Worm (Caenorhabditis elegans) whole organism, mixed stage, embryonic: ENCODE measurements around the gene K06H6.4.

Experiments used
- M03D4.4 ChIP-seq: sonication (generic microtip); optimal IDR thresholded peaks from 2 replicates; lab custom pipeline; 2017; ENCODE audit warnings: mild to moderate bottlenecking, missing genetic modification characterization, missing compliant biosample characterization
- bed-3 ChIP-seq: fragments of 200-800 bp; sonication (Bioruptor generic); optimal IDR thresholded peaks from 3 replicates; lab custom pipeline; 2018; ENCODE audit warnings: mild to moderate bottlenecking, missing genetic modification characterization, moderate library complexity, missing compliant biosample characterization
- ceh-39 ChIP-seq: fragments of 150-350 bp; optimal IDR thresholded peaks from 2 replicates; lab custom pipeline; 2014; ENCODE audit warnings: missing biosample characterization, missing genetic modification characterization
- ceh-43 ChIP-seq: fragments of 200-800 bp; sonication (Bioruptor generic); optimal IDR thresholded peaks from 2 replicates; lab custom pipeline; 2018; ENCODE audit warnings: mild to moderate bottlenecking, missing genetic modification characterization, moderate library complexity, missing compliant biosample characterization
- ces-1 ChIP-seq: fragments of 150-350 bp; optimal IDR thresholded peaks from 2 replicates; lab custom pipeline; 2014; ENCODE audit warnings: missing biosample characterization, missing genetic modification reagents, missing genetic modification characterization
- cnd-1 ChIP-seq: fragments of 200-800 bp; sonication (Bioruptor generic); optimal IDR thresholded peaks from 2 replicates; lab custom pipeline; 2018; ENCODE audit warnings: mild to moderate bottlenecking, missing genetic modification characterization, missing compliant biosample characterization
- drap-1 ChIP-seq: fragments of 200-800 bp; sonication (Bioruptor generic); optimal IDR thresholded peaks from 3 replicates; lab custom pipeline; 2018; ENCODE audit warnings: mild to moderate bottlenecking, missing genetic modification characterization, missing compliant biosample characterization
- elt-1 ChIP-seq: sonication (generic microtip); optimal IDR thresholded peaks from 2 replicates; lab custom pipeline; 2017; ENCODE audit warnings: missing genetic modification characterization, mild to moderate bottlenecking, missing compliant biosample characterization, antibody characterized with exemption, moderate library complexity, borderline replicate concordance; ENCODE audit not compliant: insufficient read depth
- elt-3 ChIP-seq: fragments of 150-350 bp; optimal IDR thresholded peaks from 2 replicates; lab custom pipeline; 2014; ENCODE audit warnings: missing biosample characterization, missing genetic modification characterization
- ham-2 ChIP-seq: fragments of 200-800 bp; sonication (Bioruptor generic); optimal IDR thresholded peaks from 2 replicates; lab custom pipeline; 2018; ENCODE audit warnings: mild to moderate bottlenecking, missing genetic modification characterization, missing compliant biosample characterization
- lin-13 ChIP-seq: fragments of 150-350 bp; optimal IDR thresholded peaks from 2 replicates; lab custom pipeline; 2014; ENCODE audit warnings: missing biosample characterization, missing genetic modification characterization
- lin-32 ChIP-seq: fragments of 200-800 bp; sonication (Bioruptor generic); optimal IDR thresholded peaks from 2 replicates; lab custom pipeline; 2018; ENCODE audit warnings: mild to moderate bottlenecking, missing genetic modification characterization, missing compliant biosample characterization
- lsy-2 ChIP-seq: fragments of 150-350 bp; optimal IDR thresholded peaks from 2 replicates; lab custom pipeline; 2014; ENCODE audit warnings: missing biosample characterization, missing genetic modification characterization
- mab-5 ChIP-seq: fragments of 150-350 bp; optimal IDR thresholded peaks from 2 replicates; lab custom pipeline; 2014; ENCODE audit warnings: missing biosample characterization, missing genetic modification characterization
- mep-1 ChIP-seq: fragments of 150-350 bp; optimal IDR thresholded peaks from 2 replicates; lab custom pipeline; 2017; ENCODE audit warnings: missing biosample characterization, missing genetic modification reagents, missing genetic modification characterization, inconsistent platforms
- mls-2 ChIP-seq: sonication (generic microtip); optimal IDR thresholded peaks from 2 replicates; lab custom pipeline; 2016; ENCODE audit warnings: mild to moderate bottlenecking, missing genetic modification characterization, moderate library complexity, missing compliant biosample characterization
- nhr-12 ChIP-seq: fragments of 150-350 bp; optimal IDR thresholded peaks from 2 replicates; lab custom pipeline; 2014; ENCODE audit warnings: missing biosample characterization, missing genetic modification characterization
- nhr-2 ChIP-seq: fragments of 150-350 bp; optimal IDR thresholded peaks from 2 replicates; lab custom pipeline; 2014; ENCODE audit warnings: missing biosample characterization, missing genetic modification characterization
- nhr-237 ChIP-seq: fragments of 150-350 bp; optimal IDR thresholded peaks from 2 replicates; lab custom pipeline; 2014; ENCODE audit warnings: missing biosample characterization, missing genetic modification characterization
- nhr-76 ChIP-seq: sonication (generic microtip); optimal IDR thresholded peaks from 2 replicates; lab custom pipeline; 2017; ENCODE audit warnings: missing biosample characterization, missing genetic modification characterization
- pha-4 ChIP-seq: fragments of 150-350 bp; optimal IDR thresholded peaks from 2 replicates; lab custom pipeline; 2018; ENCODE audit warnings: missing biosample characterization, missing genetic modification reagents, missing genetic modification characterization
- sem-2 ChIP-seq: fragments of 200-800 bp; sonication (Bioruptor generic); optimal IDR thresholded peaks from 2 replicates; lab custom pipeline; 2018; ENCODE audit warnings: mild to moderate bottlenecking, missing genetic modification characterization, missing compliant biosample characterization
- snpc-4 ChIP-seq: fragments of 150-350 bp; optimal IDR thresholded peaks from 2 replicates; lab custom pipeline; 2014; ENCODE audit warnings: missing biosample characterization, missing genetic modification characterization
- sptf-1 ChIP-seq: sonication (generic microtip); optimal IDR thresholded peaks from 2 replicates; lab custom pipeline; 2017; ENCODE audit warnings: mild to moderate bottlenecking, missing genetic modification characterization, moderate library complexity, missing compliant biosample characterization
- tbx-8 ChIP-seq: fragments of 200-800 bp; sonication (Bioruptor generic); optimal IDR thresholded peaks from 2 replicates; lab custom pipeline; 2018; ENCODE audit warnings: mild to moderate bottlenecking, missing genetic modification characterization, moderate library complexity, missing compliant biosample characterization
- unc-120 ChIP-seq: sonication (generic microtip); optimal IDR thresholded peaks from 2 replicates; lab custom pipeline; 2017; ENCODE audit warnings: missing genetic modification characterization, missing compliant biosample characterization; ENCODE audit not compliant: poor library complexity, severe bottlenecking
- unc-39 ChIP-seq: fragments of 150-350 bp; optimal IDR thresholded peaks from 2 replicates; lab custom pipeline; 2014; ENCODE audit warnings: missing biosample characterization, missing genetic modification characterization
- unc-62 ChIP-seq: fragments of 150-350 bp; optimal IDR thresholded peaks from 2 replicates; lab custom pipeline; 2014; ENCODE audit warnings: missing biosample characterization, missing genetic modification reagents, missing genetic modification characterization
- ztf-11 ChIP-seq: fragments of 150-350 bp; optimal IDR thresholded peaks from 2 replicates; lab custom pipeline; 2014; ENCODE audit warnings: missing biosample characterization, missing genetic modification characterization

Gene K06H6.4

ce11 chrV:553067-553466, 26.0 kb upstream of the K06H6.4 start, which contains the start of gene C14C6.8:
Gene C14C6.8 (minus strand): TSS chrV:553167.
- TF ChIP-seq lsy-2 (tag; lab: Kevin White, UChicago) (no peak), unc-120 (tag; lab: Kevin White, UChicago) (no peak), sem-2 (GFP tag; lab: Kevin White, UChicago) (no peak), lin-32 (GFP tag; lab: Kevin White, UChicago) (no peak), mab-5 (tag; lab: Kevin White, UChicago) (no peak), sptf-1 (no peak), ces-1 (GFP tag; lab: Kevin White, UChicago) (no peak), drap-1 (GFP tag; lab: Kevin White, UChicago) (no peak), M03D4.4 (tag; lab: Kevin White, UChicago) (no peak), nhr-76 (no peak), unc-39 (no peak), elt-3 (tag; lab: Kevin White, UChicago) (no peak), ceh-39 (no peak)

ce11 chrV:556055-556454, 23.0 kb upstream of the K06H6.4 start, which contains the start of gene srx-8:
Gene srx-8 (minus strand): TSS chrV:556155.
- TF ChIP-seq ceh-43 (GFP tag; lab: Kevin White, UChicago), result no peak
- no peak for TF ChIP-seq tbx-8 (GFP tag; lab: Kevin White, UChicago)
- TF ChIP-seq lsy-2 (tag; lab: Kevin White, UChicago), result no peak
- TF ChIP-seq nhr-2, result no peak
- no peak for TF ChIP-seq nhr-237
- no peak for TF ChIP-seq ham-2 (GFP tag; lab: Kevin White, UChicago)
- no peak for TF ChIP-seq unc-120 (tag; lab: Kevin White, UChicago)
- no peak for TF ChIP-seq cnd-1 (tag; lab: Kevin White, UChicago)

ce11 chrV:559940-560339, 19.1 kb upstream of the K06H6.4 start, which contains the start of gene srx-7:
Gene srx-7 (plus strand): TSS chrV:560195.
- no peak for TF ChIP-seq nhr-12 (tag; lab: Kevin White, UChicago)
- TF ChIP-seq mab-5 (tag; lab: Kevin White, UChicago), result no peak
- no peak for TF ChIP-seq unc-39
- no peak for TF ChIP-seq nhr-237
- TF ChIP-seq unc-62 (GFP tag; lab: Kevin White, UChicago), result no peak
- no peak for TF ChIP-seq nhr-2
- no peak for TF ChIP-seq mls-2 (tag; lab: Kevin White, UChicago)
- no peak for TF ChIP-seq bed-3 (GFP tag; lab: Kevin White, UChicago)
- no peak for TF ChIP-seq elt-1 (tag; lab: Kevin White, UChicago)
- TF ChIP-seq ztf-11 (tag; lab: Kevin White, UChicago), result no peak
- no peak for TF ChIP-seq mep-1 (tag; lab: Kevin White, UChicago)
- no peak for TF ChIP-seq tbx-8 (GFP tag; lab: Kevin White, UChicago)
- no peak for TF ChIP-seq lsy-2 (tag; lab: Kevin White, UChicago)
- TF ChIP-seq snpc-4 (tag; lab: Kevin White, UChicago), result no peak

ce11 chrV:562834-563233, 16.2 kb upstream of the K06H6.4 start, which contains the start of gene C14C6.2:
Gene C14C6.2 (plus strand): TSS chrV:563134.
- TF ChIP-seq ceh-43 (GFP tag; lab: Kevin White, UChicago) (no peak), nhr-2 (no peak), pha-4 (no peak), unc-39 (no peak), lin-13 (tag; lab: Kevin White, UChicago) (no peak), ztf-11 (tag; lab: Kevin White, UChicago) (no peak), M03D4.4 (tag; lab: Kevin White, UChicago) (no peak)
- TF ChIP-seq, all 35 proteins: peak for 0

ce11 chrV:565984-566383, 13.1 kb upstream of the K06H6.4 start, which contains the start of gene sri-73:
Gene sri-73 (minus strand): TSS chrV:566084.
- TF ChIP-seq nhr-2 (no peak), elt-3 (tag; lab: Kevin White, UChicago) (no peak), lin-32 (GFP tag; lab: Kevin White, UChicago) (no peak), sptf-1 (no peak), sem-2 (GFP tag; lab: Kevin White, UChicago) (no peak), lin-13 (tag; lab: Kevin White, UChicago) (no peak), mls-2 (tag; lab: Kevin White, UChicago) (no peak), unc-62 (GFP tag; lab: Kevin White, UChicago) (no peak)
